Worm (Caenorhabditis elegans) whole organism, L4 larva: ENCODE measurements around the gene arl-3.

Experiments
- D1046.2 ChIP-seq: fragments of 200-800 bp; sonication (Bioruptor generic); IDR thresholded peaks from 2 replicates; pipeline ENCODE4 v1.3.6; 2022; ENCODE audit warnings: missing genetic modification characterization, missing compliant biosample characterization
- F49E8.2 ChIP-seq: sonication (generic microtip); optimal IDR thresholded peaks from 2 replicates; lab custom pipeline; 2016; ENCODE audit warnings: missing compliant biosample characterization, mild to moderate bottlenecking, missing genetic modification characterization, borderline replicate concordance
- T26A8.4 ChIP-seq: fragments of 200-800 bp; sonication (Bioruptor generic); IDR thresholded peaks from 2 replicates; pipeline ENCODE4 v1.3.6; 2022; ENCODE audit warnings: missing genetic modification characterization, missing compliant biosample characterization
- Y105C5A.15 ChIP-seq: fragments of 200-800 bp; sonication (Bioruptor generic); IDR thresholded peaks from 2 replicates; pipeline ENCODE4 v1.3.6; 2022; ENCODE audit warnings: missing genetic modification characterization, missing compliant biosample characterization
- Y48G9A.11 ChIP-seq: fragments of 200-800 bp; sonication (Bioruptor generic); IDR thresholded peaks from 2 replicates; pipeline ENCODE4 v1.3.6; 2022; ENCODE audit warnings: missing genetic modification reagents, missing genetic modification characterization, missing compliant biosample characterization
- Y5F2A.4 ChIP-seq: fragments of 200-800 bp; sonication (Bioruptor generic); optimal IDR thresholded peaks from 2 replicates; lab custom pipeline; 2018; ENCODE audit warnings: mild to moderate bottlenecking, missing genetic modification characterization, missing compliant biosample characterization
- ZK337.2 ChIP-seq: fragments of 200-800 bp; sonication (Bioruptor generic); IDR thresholded peaks from 2 replicates; pipeline ENCODE4 v1.3.6; 2022; ENCODE audit warnings: missing genetic modification reagents, missing genetic modification characterization, missing compliant biosample characterization
- aha-1 ChIP-seq: fragments of 150-350 bp; peaks from one replicate; lab custom pipeline; 2014; ENCODE audit warnings: missing biosample characterization, missing genetic modification characterization
- ceh-44 ChIP-seq: fragments of 200-800 bp; sonication (Bioruptor generic); IDR thresholded peaks from 2 replicates; pipeline ENCODE4 v1.3.6; 2022; ENCODE audit warnings: missing genetic modification reagents, missing genetic modification characterization, missing compliant biosample characterization
- dmd-6 ChIP-seq: fragments of 200-800 bp; sonication (Bioruptor generic); IDR thresholded peaks from 2 replicates; pipeline ENCODE4 v1.3.6; 2022; ENCODE audit warnings: missing genetic modification reagents, missing genetic modification characterization, missing compliant biosample characterization
- dpl-1 ChIP-seq: fragments of 150-350 bp; optimal IDR thresholded peaks from 2 replicates; lab custom pipeline; 2014; ENCODE audit warnings: missing biosample characterization, missing genetic modification reagents, missing genetic modification characterization
- duxl-1 ChIP-seq: sonication (generic microtip); optimal IDR thresholded peaks from 2 replicates; lab custom pipeline; 2016; ENCODE audit warnings: mild to moderate bottlenecking, missing genetic modification characterization, moderate library complexity, missing compliant biosample characterization; ENCODE audit not compliant: poor library complexity
- dve-1 ChIP-seq: sonication (generic microtip); optimal IDR thresholded peaks from 2 replicates; lab custom pipeline; 2017; ENCODE audit warnings: antibody characterized with exemption, mild to moderate bottlenecking, missing genetic modification characterization, missing compliant biosample characterization; ENCODE audit not compliant: insufficient read depth
- gei-8 ChIP-seq: fragments of 200-800 bp; sonication (Bioruptor generic); optimal IDR thresholded peaks from 2 replicates; lab custom pipeline; 2018; ENCODE audit warnings: mild to moderate bottlenecking, missing genetic modification characterization, missing compliant biosample characterization
- hif-1 ChIP-seq, 2 experiments: sonication (generic microtip); optimal IDR thresholded peaks; 2 replicates each; lab custom pipeline; 2016 to 2017; ENCODE audit warnings: missing compliant biosample characterization in 2 of 2, missing genetic modification characterization in 2 of 2, missing genetic modification reagents in 2 of 2, missing genotype in 2 of 2, mild to moderate bottlenecking in 1 of 2
- hlh-11 ChIP-seq: fragments of 200-800 bp; sonication (Bioruptor generic); optimal IDR thresholded peaks from 2 replicates; lab custom pipeline; 2018; ENCODE audit warnings: mild to moderate bottlenecking, missing genetic modification characterization, missing compliant biosample characterization
- hlh-30 ChIP-seq: sonication (generic microtip); optimal IDR thresholded peaks from 2 replicates; lab custom pipeline; 2017; ENCODE audit warnings: antibody characterized with exemption, mild to moderate bottlenecking, missing genetic modification characterization, missing compliant biosample characterization; ENCODE audit not compliant: insufficient read depth
- hmg-1.1 ChIP-seq: fragments of 200-800 bp; sonication (Bioruptor generic); IDR thresholded peaks from 2 replicates; pipeline ENCODE4 v1.3.6; 2022; ENCODE audit warnings: missing genetic modification reagents, missing genetic modification characterization, missing compliant biosample characterization
- jun-1 ChIP-seq: fragments of 150-350 bp; optimal IDR thresholded peaks from 2 replicates; lab custom pipeline; 2014; ENCODE audit warnings: missing biosample characterization, missing genetic modification reagents, missing genetic modification characterization
- lim-7 ChIP-seq: fragments of 200-800 bp; sonication (Bioruptor generic); IDR thresholded peaks from 2 replicates; pipeline ENCODE4 v1.3.6; 2022; ENCODE audit warnings: missing genetic modification characterization, missing compliant biosample characterization
- lin-15B ChIP-seq: fragments of 150-350 bp; sonication (generic microtip); optimal IDR thresholded peaks from 3 replicates; lab custom pipeline; 2014; ENCODE audit warnings: missing biosample characterization, missing genetic modification characterization
- lin-29 ChIP-seq: fragments of 200-800 bp; sonication (Bioruptor generic); IDR thresholded peaks from 2 replicates; pipeline ENCODE4 v1.3.6; 2022; ENCODE audit warnings: missing genetic modification reagents, missing genetic modification characterization, missing compliant biosample characterization
- lin-38 ChIP-seq: fragments of 200-800 bp; sonication (Bioruptor generic); IDR thresholded peaks from 2 replicates; pipeline ENCODE4 v1.3.6; 2022; ENCODE audit warnings: missing genetic modification reagents, missing genetic modification characterization, missing compliant biosample characterization
- lsy-2 ChIP-seq, 2 experiments: fragments of 150-350 bp in 1 of 2; sonication (generic microtip) in 1 of 2; optimal IDR thresholded peaks; 2 replicates each; lab custom pipeline; 2014 to 2017; ENCODE audit warnings: missing biosample characterization in 2 of 2, missing genetic modification characterization in 2 of 2
- madf-5 ChIP-seq, 2 experiments: fragments of 200-800 bp; sonication (Bioruptor generic); IDR thresholded peaks; 2 replicates each; pipeline ENCODE4 v1.3.6; 2022; ENCODE audit warnings: missing compliant biosample characterization in 2 of 2, missing genetic modification characterization in 2 of 2
- madf-9 ChIP-seq: fragments of 200-800 bp; sonication (Bioruptor generic); conservative IDR thresholded peaks from 2 replicates; pipeline ENCODE4 v1.3.6; 2022; ENCODE audit warnings: missing genetic modification reagents, missing genetic modification characterization, missing compliant biosample characterization
- mdt-29 ChIP-seq: fragments of 200-800 bp; sonication (Bioruptor generic); IDR thresholded peaks from 2 replicates; pipeline ENCODE4 v1.3.6; 2022; ENCODE audit warnings: missing genetic modification reagents, missing genetic modification characterization, missing compliant biosample characterization
- mep-1 ChIP-seq: fragments of 150-350 bp; sonication (generic microtip); optimal IDR thresholded peaks from 3 replicates; lab custom pipeline; 2014; ENCODE audit warnings: missing biosample characterization, missing genetic modification characterization
- mes-2 ChIP-seq: sonication (generic microtip); optimal IDR thresholded peaks from 2 replicates; lab custom pipeline; 2016; ENCODE audit warnings: missing genotype, mild to moderate bottlenecking, missing genetic modification characterization, missing compliant biosample characterization; ENCODE audit not compliant: poor library complexity, severe bottlenecking
- mxl-2 ChIP-seq: fragments of 200-800 bp; sonication (Bioruptor generic); conservative IDR thresholded peaks from 2 replicates; pipeline ENCODE4 v1.3.6; 2022; ENCODE audit warnings: missing genetic modification reagents, missing genetic modification characterization, missing compliant biosample characterization
- mxl-3 ChIP-seq: fragments of 200-800 bp; sonication (Bioruptor generic); optimal IDR thresholded peaks from 2 replicates; lab custom pipeline; 2018; ENCODE audit warnings: mild to moderate bottlenecking, missing genetic modification characterization, missing compliant biosample characterization
- nhr-10 ChIP-seq: fragments of 150-350 bp; optimal IDR thresholded peaks from 2 replicates; lab custom pipeline; 2014; ENCODE audit warnings: missing biosample characterization, missing genetic modification characterization
- nhr-102 ChIP-seq: sonication (generic microtip); optimal IDR thresholded peaks from 2 replicates; lab custom pipeline; 2016; ENCODE audit warnings: mild to moderate bottlenecking, missing genetic modification characterization, moderate library complexity, missing compliant biosample characterization
- nhr-11 ChIP-seq: fragments of 150-350 bp; optimal IDR thresholded peaks from 2 replicates; lab custom pipeline; 2014; ENCODE audit warnings: missing biosample characterization, missing genetic modification characterization
- nhr-237 ChIP-seq: sonication (generic microtip); optimal IDR thresholded peaks from 2 replicates; lab custom pipeline; 2017; ENCODE audit warnings: missing biosample characterization, missing genetic modification characterization
- nhr-28 ChIP-seq: fragments of 150-350 bp; optimal IDR thresholded peaks from 2 replicates; lab custom pipeline; 2014; ENCODE audit warnings: missing biosample characterization, missing genetic modification characterization
- nhr-77 ChIP-seq: fragments of 150-350 bp; optimal IDR thresholded peaks from 2 replicates; lab custom pipeline; 2014; ENCODE audit warnings: missing biosample characterization, missing genetic modification characterization
- sdz-12 ChIP-seq: fragments of 200-800 bp; sonication (Bioruptor generic); optimal IDR thresholded peaks from 2 replicates; lab custom pipeline; 2018; ENCODE audit warnings: mild to moderate bottlenecking, missing genetic modification characterization, missing compliant biosample characterization
- snpc-4 ChIP-seq: fragments of 150-350 bp; optimal IDR thresholded peaks from 2 replicates; lab custom pipeline; 2014; ENCODE audit warnings: missing biosample characterization, missing genetic modification characterization
- spr-1 ChIP-seq: sonication (generic microtip); optimal IDR thresholded peaks from 2 replicates; lab custom pipeline; 2016; ENCODE audit warnings: mild to moderate bottlenecking, missing genetic modification characterization, missing compliant biosample characterization
- spr-3 ChIP-seq: fragments of 200-800 bp; sonication (Bioruptor generic); optimal IDR thresholded peaks from 2 replicates; lab custom pipeline; 2018; ENCODE audit warnings: mild to moderate bottlenecking, missing genetic modification characterization, missing compliant biosample characterization
- tag-97 ChIP-seq: fragments of 200-800 bp; sonication (Bioruptor generic); IDR thresholded peaks from 2 replicates; pipeline ENCODE4 v1.3.6; 2022; ENCODE audit warnings: missing genetic modification characterization, missing compliant biosample characterization
- tra-1 ChIP-seq: fragments of 200-800 bp; sonication (Bioruptor generic); IDR thresholded peaks from 2 replicates; pipeline ENCODE4 v1.3.6; 2022; ENCODE audit warnings: missing genetic modification reagents, missing genetic modification characterization, missing compliant biosample characterization
- unc-130 ChIP-seq: sonication (generic microtip); optimal IDR thresholded peaks from 2 replicates; lab custom pipeline; 2016; ENCODE audit warnings: missing genetic modification reagents, missing genetic modification characterization, missing compliant biosample characterization

arl-3 gene

DNA sequence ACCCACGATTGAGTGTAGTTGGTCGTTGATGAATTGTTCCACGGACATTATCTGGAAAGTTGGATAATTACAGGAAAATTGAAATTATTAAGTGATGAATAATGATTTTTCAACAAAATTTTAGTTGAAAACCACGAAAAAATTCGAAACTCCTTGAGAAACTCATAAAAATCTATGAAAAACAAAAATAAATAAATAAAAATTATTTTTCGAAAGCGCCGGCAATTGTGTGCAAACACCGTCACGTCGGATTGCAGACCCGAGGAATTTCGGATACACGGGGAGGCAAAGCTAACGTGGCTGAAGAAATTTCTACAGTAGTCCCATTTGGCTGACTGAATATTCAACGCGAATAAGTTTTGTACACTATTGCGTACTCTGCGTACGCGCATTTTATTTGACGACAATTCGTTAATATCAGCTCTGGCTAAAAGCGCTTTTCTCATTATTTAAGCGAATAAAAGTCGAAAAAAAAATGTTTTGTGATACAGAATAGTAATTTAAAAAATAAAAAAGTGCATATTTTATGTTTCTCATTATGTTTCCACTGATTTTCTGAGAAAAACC is 44.6 kb upstream of the arl-3 start, which contains the start of gene mog-4 (continued):
- peak; percentile 62 for TF ChIP-seq nhr-10 (tag; lab: Kevin White, UChicago)
- peak; percentile 89 for TF ChIP-seq Y105C5A.15
- TF ChIP-seq nhr-102 (tag; lab: Kevin White, UChicago) = peak; percentile 95
- peak; percentile 82 for TF ChIP-seq lim-7 (GFP tag; lab: Robert Waterston, UW)
- TF ChIP-seq lin-15B = peak; percentile 59
- TF ChIP-seq madf-9 (GFP tag; lab: Robert Waterston, UW) = peak; percentile 100
- TF ChIP-seq gei-8 (GFP tag; lab: Kevin White, UChicago) = peak; percentile 41
- peak; percentile 64 for TF ChIP-seq Y5F2A.4 (GFP tag; lab: Kevin White, UChicago)
- peak; percentile 79 for TF ChIP-seq dpl-1 (GFP tag; lab: Kevin White, UChicago)
- peak; percentile 79 for TF ChIP-seq nhr-11 (tag; lab: Kevin White, UChicago)
- peak; percentile 100 for TF ChIP-seq ZK337.2 (GFP tag; lab: Robert Waterston, UW)
- TF ChIP-seq ceh-44 = peak; percentile 99
- peak; percentile 94 for TF ChIP-seq dve-1 (tag; lab: Kevin White, UChicago)
- peak; percentile 94 for TF ChIP-seq mxl-2 (GFP tag; lab: Robert Waterston, UW)
- peak; percentile 100 for TF ChIP-seq dmd-6 (GFP tag; lab: Robert Waterston, UW)
- TF ChIP-seq jun-1 (tag; lab: Kevin White, UChicago) = peak; percentile 40
- peak; percentile 84 for TF ChIP-seq aha-1 (tag; lab: Kevin White, UChicago)
- peak; percentile 94 for TF ChIP-seq mxl-3 (GFP tag; lab: Kevin White, UChicago)
- TF ChIP-seq nhr-28 (tag; lab: Kevin White, UChicago) = peak; percentile 58
- peak; percentile 99 for TF ChIP-seq T26A8.4 (GFP tag; lab: Robert Waterston, UW)
- peak; percentile 100 for TF ChIP-seq tra-1 (GFP tag; lab: Robert Waterston, UW)
- TF ChIP-seq spr-3 = peak; percentile 84
- peak; percentile 98 for TF ChIP-seq Y48G9A.11
- peak; percentile 98 for TF ChIP-seq unc-130
- peak; percentile 100 for TF ChIP-seq hmg-1.1 (GFP tag; lab: Robert Waterston, UW)
- TF ChIP-seq mdt-29 (GFP tag; lab: Robert Waterston, UW) = peak; percentile 99
- TF ChIP-seq nhr-77 (tag; lab: Kevin White, UChicago) = peak; percentile 99
- TF ChIP-seq tag-97 (GFP tag; lab: Robert Waterston, UW) = peak; percentile 100
- TF ChIP-seq hlh-11 = peak; percentile 95
- peak; percentile 84 for TF ChIP-seq F49E8.2 (tag; lab: Kevin White, UChicago)
- TF ChIP-seq snpc-4 (tag; lab: Kevin White, UChicago) = peak; percentile 32
- TF ChIP-seq spr-1 (tag; lab: Kevin White, UChicago) = peak; percentile 93
- peak; percentile 73 for TF ChIP-seq sdz-12 (GFP tag; lab: Kevin White, UChicago)
- TF ChIP-seq lin-29 = peak; percentile 98
- peak; percentile 92 for TF ChIP-seq duxl-1 (tag; lab: Kevin White, UChicago)
- peak; percentile 90 for TF ChIP-seq mep-1 (tag; lab: Kevin White, UChicago)
- peak; percentile 71 for TF ChIP-seq hlh-30 (tag; lab: Kevin White, UChicago)
- peak; percentile 54 for TF ChIP-seq nhr-237 (tag; lab: Kevin White, UChicago)
- peak; percentile 98 for TF ChIP-seq D1046.2 (GFP tag; lab: Robert Waterston, UW)

DNA sequence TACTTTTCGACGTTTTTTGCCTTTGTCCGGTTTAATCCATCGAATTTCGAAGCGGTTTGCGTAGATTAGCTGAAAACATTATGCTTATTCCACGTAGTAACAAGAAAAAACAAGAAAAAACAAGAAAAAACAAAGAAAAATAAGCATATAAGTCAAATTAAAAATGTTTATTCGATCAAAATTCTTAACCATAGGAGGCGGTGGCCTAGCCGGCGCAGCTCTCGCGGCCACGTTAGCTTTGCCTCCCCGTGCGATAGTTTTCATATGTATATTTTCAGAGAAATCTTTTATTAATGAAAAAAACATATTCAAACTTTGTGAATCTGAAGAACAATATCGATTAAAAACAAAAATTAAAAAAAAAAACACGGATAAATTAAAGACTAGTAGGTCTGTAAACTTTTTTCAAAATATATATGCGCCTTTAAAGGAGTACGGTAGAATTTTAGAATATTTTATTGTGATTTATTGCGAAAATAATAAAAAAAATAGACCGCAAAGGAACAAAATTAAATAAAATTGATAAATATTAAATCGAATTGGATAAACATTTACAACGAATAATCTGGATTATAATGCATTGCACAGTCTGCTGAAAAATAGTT is 42.4 kb upstream of the arl-3 start:
- TF ChIP-seq mes-2 (tag; lab: Kevin White, UChicago) (peak; percentile 71), hmg-1.1 (GFP tag; lab: Robert Waterston, UW) (0 out of 2 replicates have a peak, but pooled peaks have one; percentile 44), ZK337.2 (GFP tag; lab: Robert Waterston, UW) (peak; percentile 69; the same call in 1 of the 2 replicates), lsy-2 (tag; optimal IDR thresholded peaks at IDR 0.05; lab: Kevin White, UChicago) (peak; percentile 15 to 94), unc-130 (peak; percentile 12), lin-38 (GFP tag; lab: Robert Waterston, UW) (peak; percentile 48), hif-1 (tag; optimal IDR thresholded peaks at IDR 0.05; lab: Kevin White, UChicago) (peak in 1 of 2 experiments; percentile 32), nhr-77 (tag; lab: Kevin White, UChicago) (peak; percentile 32), madf-5 (GFP tag; IDR thresholded peaks at IDR 0.05; lab: Robert Waterston, UW) (peak in 1 of 2 experiments; percentile 43; a peak in 1 of 4 replicates)
- TF ChIP-seq, all 104 proteins: peak for 9; not testable (repeated sequence) for 95
